Worm (Caenorhabditis elegans): ENCODE measurements around the gene flp-16.

The flp-16 gene

ce11 chrII:13189363-13189762 lies 45.7 kb upstream of the flp-16 start (continued):
- TF ChIP-seq lir-3 (tag; optimal IDR thresholded peaks at IDR 0.05; ENCODE audit: poor library complexity) (no peak), nhr-11 (tag; optimal IDR thresholded peaks at IDR 0.05) (no peak), nhr-19 (GFP tag; conservative IDR thresholded peaks at IDR 0.05) (peak; percentile 25; the same call in 1 of the 2 replicates), sup-37 (GFP tag; optimal IDR thresholded peaks at IDR 0.05) (no peak), pag-3 (tag; optimal IDR thresholded peaks at IDR 0.05; ENCODE audit: borderline replicate concordance, insufficient read depth) (peak; percentile 65), ama-1 (optimal IDR thresholded peaks at IDR 0.05) (no peak), vab-15 (tag; optimal IDR thresholded peaks at IDR 0.05) (no peak), unc-62 (GFP tag; optimal IDR thresholded peaks at IDR 0.05) (no peak), C16A3.4 (tag; optimal IDR thresholded peaks at IDR 0.05) (no peak), ceh-82 (tag; optimal IDR thresholded peaks at IDR 0.05) (peak in 1 of 3 experiments; percentile 1), ceh-90 (tag; optimal IDR thresholded peaks at IDR 0.05) (no peak), efl-3 (GFP tag; optimal IDR thresholded peaks at IDR 0.05) (no peak), dsc-1 (tag; optimal IDR thresholded peaks at IDR 0.05) (no peak), ets-5 (GFP tag; IDR thresholded peaks at IDR 0.05) (no peak), pax-3 (tag; optimal IDR thresholded peaks at IDR 0.05) (no peak), zag-1 (tag; optimal IDR thresholded peaks at IDR 0.05) (no peak), snu-23 (GFP tag; optimal IDR thresholded peaks at IDR 0.05) (peak; percentile 61), lin-35 (GFP tag; optimal IDR thresholded peaks at IDR 0.05) (peak; percentile 35 to 41), ceh-8 (GFP tag; optimal IDR thresholded peaks at IDR 0.05) (no peak), hlh-4 (tag; optimal IDR thresholded peaks at IDR 0.05) (no peak), elt-3 (tag; optimal IDR thresholded peaks at IDR 0.05) (peak in 1 of 6 experiments; percentile 27), pqm-1 (tag; optimal IDR thresholded peaks at IDR 0.05) (no peak), skn-1 (tag; optimal IDR thresholded peaks at IDR 0.05) (no peak), isw-1 (GFP tag; IDR thresholded peaks at IDR 0.05) (no peak), lsy-2 (tag; optimal IDR thresholded peaks at IDR 0.05) (peak in 1 of 2 experiments; percentile 28), fos-1 (tag; optimal IDR thresholded peaks at IDR 0.05) (no peak), egl-13 (tag; optimal IDR thresholded peaks at IDR 0.05) (no peak), nhr-12 (tag; optimal IDR thresholded peaks at IDR 0.05) (no peak), mef-2 (tag; optimal IDR thresholded peaks at IDR 0.05) (no peak), grh-1 (GFP tag; IDR thresholded peaks at IDR 0.05) (no peak), mdl-1 (tag; optimal IDR thresholded peaks at IDR 0.05) (peak in 1 of 2 experiments; percentile 64), blmp-1 (tag; optimal IDR thresholded peaks at IDR 0.05) (peak; percentile 63), aha-1 (tag; optimal IDR thresholded peaks at IDR 0.05) (no peak), tbx-2 (tag; optimal IDR thresholded peaks at IDR 0.05) (peak; percentile 25), nhr-237 (tag; optimal IDR thresholded peaks at IDR 0.05) (no peak), nhr-77 (tag; optimal IDR thresholded peaks at IDR 0.05) (no peak), hlh-17 (GFP tag; optimal IDR thresholded peaks at IDR 0.05; ENCODE audit: borderline replicate concordance) (no peak), nhr-71 (tag; optimal IDR thresholded peaks at IDR 0.05) (peak; percentile 56), irx-1 (tag; optimal IDR thresholded peaks at IDR 0.05) (peak; percentile 25), elt-2 (tag; optimal IDR thresholded peaks at IDR 0.05) (no peak), ces-1 (GFP tag; optimal IDR thresholded peaks at IDR 0.05) (no peak), lin-15B (tag; optimal IDR thresholded peaks at IDR 0.05) (no peak), unc-86 (tag; optimal IDR thresholded peaks at IDR 0.05) (no peak), unc-98 (GFP tag; IDR thresholded peaks at IDR 0.05) (no peak), snpc-4 (tag; optimal IDR thresholded peaks at IDR 0.05) (peak; percentile 5), nhr-90 (tag; optimal IDR thresholded peaks at IDR 0.05; ENCODE audit: poor library complexity) (peak; percentile 37), nhr-85 (tag) (peak; percentile 74), aly-2 (tag; optimal IDR thresholded peaks at IDR 0.05) (no peak), swsn-7 (tag; optimal IDR thresholded peaks at IDR 0.05) (peak; percentile 23), sptf-1 (tag; optimal IDR thresholded peaks at IDR 0.05) (no peak), nhr-47 (tag; optimal IDR thresholded peaks at IDR 0.05) (peak; percentile 5), fkh-4 (tag; optimal IDR thresholded peaks at IDR 0.05; ENCODE audit: borderline replicate concordance) (no peak), zip-4 (GFP tag; optimal IDR thresholded peaks at IDR 0.05) (no peak), nhr-84 (tag; optimal IDR thresholded peaks at IDR 0.05) (no peak)

Measured in whole organism, L1 larva.